Fruit fly (Drosophila melanogaster): Measurements from ENCODE around the gene Lsp1alpha.

dm6 chrX:12462216-12462615, 27.9 kb upstream of the Lsp1alpha start:
- TF ChIP-seq CG12768 (GFP tag; optimal IDR thresholded peaks at IDR 0.05) (no peak), Clk (GFP tag; optimal IDR thresholded peaks at IDR 0.05) (no peak), kay (GFP tag; ENCODE audit: borderline replicate concordance) (no peak), CG33017 (tag; optimal IDR thresholded peaks at IDR 0.05) (no peak), CG1620 (GFP tag; optimal IDR thresholded peaks at IDR 0.05) (no peak), CG11617 (GFP tag; optimal IDR thresholded peaks at IDR 0.05) (no peak), toe (GFP tag; optimal IDR thresholded peaks at IDR 0.05) (no peak), CG5204 (GFP tag; optimal IDR thresholded peaks at IDR 0.05) (no peak), pad (GFP tag; optimal IDR thresholded peaks at IDR 0.05) (no peak), bab1 (GFP tag; optimal IDR thresholded peaks at IDR 0.05) (peak; percentile 2), Hr96 (GFP tag; optimal IDR thresholded peaks at IDR 0.05) (no peak)

Data from whole organism, adult.